Worm (Caenorhabditis elegans) whole organism, L1 larva: ENCODE measurements around the gene clec-126.

ENCODE experiments used
- C16A3.4 ChIP-seq: fragments of 150-350 bp; optimal IDR thresholded peaks from 2 replicates; lab custom pipeline; 2014; ENCODE audit warnings: missing biosample characterization, missing genetic modification characterization
- aha-1 ChIP-seq: fragments of 150-350 bp; optimal IDR thresholded peaks from 2 replicates; lab custom pipeline; 2014; ENCODE audit warnings: missing biosample characterization, missing genetic modification characterization
- blmp-1 ChIP-seq: fragments of 150-350 bp; optimal IDR thresholded peaks from 2 replicates; lab custom pipeline; 2014; ENCODE audit warnings: missing biosample characterization, missing genetic modification characterization
- ceh-63 ChIP-seq: fragments of 200-800 bp; sonication (Bioruptor generic); optimal IDR thresholded peaks from 2 replicates; lab custom pipeline; 2018; ENCODE audit warnings: mild to moderate bottlenecking, missing genetic modification characterization, missing compliant biosample characterization
- ceh-8 ChIP-seq: fragments of 200-800 bp; sonication (Bioruptor generic); optimal IDR thresholded peaks from 2 replicates; lab custom pipeline; 2018; ENCODE audit warnings: mild to moderate bottlenecking, missing genetic modification characterization, moderate library complexity, missing compliant biosample characterization
- ceh-82 ChIP-seq, 3 experiments: fragments of 150-350 bp in 1 of 3; sonication (generic microtip) in 2 of 3; optimal IDR thresholded peaks; 2 replicates each; lab custom pipeline; 2014 to 2017; ENCODE audit warnings: missing biosample characterization in 3 of 3, missing genetic modification characterization in 3 of 3
- dsc-1 ChIP-seq: sonication (generic microtip); optimal IDR thresholded peaks from 2 replicates; lab custom pipeline; 2016; ENCODE audit warnings: mild to moderate bottlenecking, missing genetic modification characterization, missing compliant biosample characterization
- efl-1 ChIP-seq, 4 experiments: fragments of 150-350 bp; optimal IDR thresholded peaks in 3 of 4; peaks in 1 of 4; 1 replicate in 1 of 4; 2 replicates in 3 of 4; lab custom pipeline; 2014; ENCODE audit warnings: missing biosample characterization in 2 of 4, missing genetic modification characterization in 2 of 4, missing genetic modification reagents in 2 of 4
- efl-3 ChIP-seq: fragments of 200-800 bp; sonication (Bioruptor generic); optimal IDR thresholded peaks from 2 replicates; lab custom pipeline; 2018; ENCODE audit warnings: mild to moderate bottlenecking, missing genetic modification characterization, missing compliant biosample characterization
- egl-13 ChIP-seq: sonication (generic microtip); optimal IDR thresholded peaks from 2 replicates; lab custom pipeline; 2016; ENCODE audit warnings: missing genotype, missing genetic modification reagents, missing genetic modification characterization, missing compliant biosample characterization
- egl-27 ChIP-seq, 2 experiments: fragments of 150-350 bp in 1 of 2; sonication (generic microtip); optimal IDR thresholded peaks; 3 replicates each; lab custom pipeline; 2017 to 2018; ENCODE audit warnings: missing biosample characterization in 2 of 2, missing genetic modification characterization in 2 of 2, missing genetic modification reagents in 2 of 2
- elt-2 ChIP-seq: sonication (generic microtip); optimal IDR thresholded peaks from 2 replicates; lab custom pipeline; 2016; ENCODE audit warnings: missing genetic modification characterization, mild to moderate bottlenecking, inconsistent platforms, missing compliant biosample characterization, missing genetic modification reagents
- ets-5 ChIP-seq: fragments of 200-800 bp; sonication (Bioruptor generic); IDR thresholded peaks from 2 replicates; pipeline ENCODE4 v1.3.6; 2022; ENCODE audit warnings: missing genetic modification characterization, missing compliant biosample characterization
- fkh-10 ChIP-seq: sonication (generic microtip); optimal IDR thresholded peaks from 2 replicates; lab custom pipeline; 2017; ENCODE audit warnings: missing biosample characterization, missing genetic modification reagents, missing genetic modification characterization
- grh-1 ChIP-seq: fragments of 200-800 bp; sonication (Bioruptor generic); IDR thresholded peaks from 2 replicates; pipeline ENCODE4 v1.3.6; 2022; ENCODE audit warnings: missing genetic modification reagents, missing genetic modification characterization, missing compliant biosample characterization
- hlh-4 ChIP-seq: sonication (generic microtip); optimal IDR thresholded peaks from 2 replicates; lab custom pipeline; 2016; ENCODE audit warnings: mild to moderate bottlenecking, missing genetic modification characterization, missing compliant biosample characterization
- isw-1 ChIP-seq: fragments of 200-800 bp; sonication (Bioruptor generic); IDR thresholded peaks from 2 replicates; pipeline ENCODE4 v1.3.6; 2022; ENCODE audit warnings: missing genetic modification characterization, missing compliant biosample characterization
- jun-1 ChIP-seq: fragments of 150-350 bp; optimal IDR thresholded peaks from 2 replicates; lab custom pipeline; 2014; ENCODE audit warnings: missing biosample characterization, missing genetic modification reagents, missing genetic modification characterization
- lin-15B ChIP-seq: fragments of 150-350 bp; sonication (generic microtip); optimal IDR thresholded peaks from 3 replicates; lab custom pipeline; 2014; ENCODE audit warnings: missing biosample characterization, missing genetic modification characterization
- lin-35 ChIP-seq, 2 experiments: fragments of 150-350 bp; optimal IDR thresholded peaks; 2 replicates each; lab custom pipeline; 2014; ENCODE audit warnings: missing biosample characterization in 2 of 2, missing genetic modification characterization in 2 of 2, missing genetic modification reagents in 2 of 2
- lir-3 ChIP-seq: sonication (generic microtip); optimal IDR thresholded peaks from 2 replicates; lab custom pipeline; 2016; ENCODE audit warnings: mild to moderate bottlenecking, missing genetic modification characterization, moderate library complexity, missing compliant biosample characterization; ENCODE audit not compliant: poor library complexity
- mab-9 ChIP-seq: fragments of 200-800 bp; sonication (Bioruptor generic); IDR thresholded peaks from 2 replicates; pipeline ENCODE4 v1.3.6; 2022; ENCODE audit warnings: missing genetic modification reagents, missing genetic modification characterization, missing compliant biosample characterization
- mdl-1 ChIP-seq, 2 experiments: fragments of 150-350 bp; optimal IDR thresholded peaks; 2 replicates each; lab custom pipeline; 2014 to 2017; ENCODE audit warnings: missing biosample characterization in 2 of 2, missing genetic modification characterization in 2 of 2, inconsistent platforms in 1 of 2
- nhr-11 ChIP-seq: fragments of 150-350 bp; optimal IDR thresholded peaks from 2 replicates; lab custom pipeline; 2014; ENCODE audit warnings: missing biosample characterization, missing genetic modification characterization
- nhr-19 ChIP-seq: fragments of 200-800 bp; sonication (Bioruptor generic); conservative IDR thresholded peaks from 2 replicates; pipeline ENCODE4 v1.3.6; 2022; ENCODE audit warnings: missing genetic modification characterization, missing compliant biosample characterization
- nhr-20 ChIP-seq: sonication (generic microtip); optimal IDR thresholded peaks from 2 replicates; lab custom pipeline; 2016; ENCODE audit warnings: mild to moderate bottlenecking, missing genetic modification characterization, missing compliant biosample characterization
- nhr-237 ChIP-seq: fragments of 150-350 bp; optimal IDR thresholded peaks from 2 replicates; lab custom pipeline; 2014; ENCODE audit warnings: missing biosample characterization, missing genetic modification characterization
- nhr-76 ChIP-seq: sonication (generic microtip); optimal IDR thresholded peaks from 2 replicates; lab custom pipeline; 2017; ENCODE audit warnings: missing biosample characterization, missing genetic modification characterization
- nhr-77 ChIP-seq: fragments of 150-350 bp; optimal IDR thresholded peaks from 2 replicates; lab custom pipeline; 2014; ENCODE audit warnings: missing biosample characterization, missing genetic modification characterization
- nhr-85 ChIP-seq: sonication (generic microtip); peaks from one replicate; lab custom pipeline; 2016; ENCODE audit warnings: missing genetic modification characterization, inconsistent platforms, missing compliant biosample characterization
- pag-3 ChIP-seq: sonication (generic microtip); optimal IDR thresholded peaks from 2 replicates; lab custom pipeline; 2017; ENCODE audit warnings: missing genetic modification characterization, mild to moderate bottlenecking, missing compliant biosample characterization, antibody characterized with exemption, borderline replicate concordance; ENCODE audit not compliant: insufficient read depth
- pqm-1 ChIP-seq: sonication (generic microtip); optimal IDR thresholded peaks from 3 replicates; lab custom pipeline; 2017; ENCODE audit warnings: missing biosample characterization, missing genetic modification characterization
- rnt-1 ChIP-seq: sonication (generic microtip); optimal IDR thresholded peaks from 2 replicates; lab custom pipeline; 2016; ENCODE audit warnings: mild to moderate bottlenecking, missing genetic modification characterization, moderate library complexity, missing compliant biosample characterization
- skn-1 ChIP-seq: fragments of 150-350 bp; optimal IDR thresholded peaks from 2 replicates; lab custom pipeline; 2014; ENCODE audit warnings: missing biosample characterization, missing genetic modification characterization
- sox-4 ChIP-seq: sonication (generic microtip); optimal IDR thresholded peaks from 2 replicates; lab custom pipeline; 2016; ENCODE audit warnings: missing genetic modification characterization, missing compliant biosample characterization
- sup-37 ChIP-seq: fragments of 200-800 bp; sonication (Bioruptor generic); optimal IDR thresholded peaks from 2 replicates; lab custom pipeline; 2018; ENCODE audit warnings: mild to moderate bottlenecking, missing genetic modification characterization, missing compliant biosample characterization
- tbx-2 ChIP-seq: sonication (generic microtip); optimal IDR thresholded peaks from 2 replicates; lab custom pipeline; 2016; ENCODE audit warnings: missing genetic modification characterization, missing compliant biosample characterization
- unc-62 ChIP-seq: fragments of 150-350 bp; optimal IDR thresholded peaks from 2 replicates; lab custom pipeline; 2014; ENCODE audit warnings: missing biosample characterization, missing genetic modification reagents, missing genetic modification characterization
- unc-86 ChIP-seq: sonication (generic microtip); optimal IDR thresholded peaks from 2 replicates; lab custom pipeline; 2016; ENCODE audit warnings: missing genetic modification characterization, missing compliant biosample characterization
- unc-98 ChIP-seq: fragments of 200-800 bp; sonication (Bioruptor generic); IDR thresholded peaks from 2 replicates; pipeline ENCODE4 v1.3.6; 2022; ENCODE audit warnings: missing genetic modification characterization, missing compliant biosample characterization
- zip-4 ChIP-seq: fragments of 200-800 bp; sonication (Bioruptor generic); optimal IDR thresholded peaks from 2 replicates; lab custom pipeline; 2018; ENCODE audit warnings: mild to moderate bottlenecking, missing genetic modification characterization, moderate library complexity, missing compliant biosample characterization
- ztf-4 ChIP-seq: fragments of 150-350 bp; optimal IDR thresholded peaks from 2 replicates; lab custom pipeline; 2014; ENCODE audit warnings: missing biosample characterization, missing genetic modification characterization

Gene clec-126

DNA sequence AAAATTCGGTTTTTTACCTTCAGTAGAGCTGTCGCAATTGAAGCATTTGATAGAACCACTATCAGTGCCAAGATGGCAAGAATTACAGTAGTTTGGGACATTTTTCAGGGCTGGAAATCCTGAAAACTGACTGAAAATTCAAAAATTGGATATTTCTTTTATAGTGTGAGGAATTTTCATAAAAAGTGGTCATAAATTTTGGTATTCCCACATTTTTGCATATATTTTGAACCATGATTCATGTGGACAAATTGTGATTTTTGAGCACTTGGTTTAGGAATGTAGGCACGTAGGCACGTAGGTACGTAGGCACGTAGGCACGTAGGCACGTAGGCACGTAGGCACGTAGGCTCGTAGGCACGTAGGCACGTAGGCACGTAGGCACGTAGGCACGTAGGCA is 7.1 kb upstream of the clec-126 start, which contains the start of gene Y49F6B.19:
TSS of gene Y49F6B.19 (minus strand) at position 101 of the 400 bp plus-strand sequence.
- no peak for TF ChIP-seq nhr-76 (tag; lab: Kevin White, UChicago)
- no peak for TF ChIP-seq efl-1 (optimal IDR thresholded peaks at IDR 0.05; lab: Kevin White, UChicago)
- no peak for TF ChIP-seq efl-1 (GFP tag; optimal IDR thresholded peaks at IDR 0.05 in 1 of 2; lab: Kevin White, UChicago)
- TF ChIP-seq sup-37 (GFP tag; lab: Kevin White, UChicago) = no peak
- TF ChIP-seq, all 84 proteins: peak for 0

DNA sequence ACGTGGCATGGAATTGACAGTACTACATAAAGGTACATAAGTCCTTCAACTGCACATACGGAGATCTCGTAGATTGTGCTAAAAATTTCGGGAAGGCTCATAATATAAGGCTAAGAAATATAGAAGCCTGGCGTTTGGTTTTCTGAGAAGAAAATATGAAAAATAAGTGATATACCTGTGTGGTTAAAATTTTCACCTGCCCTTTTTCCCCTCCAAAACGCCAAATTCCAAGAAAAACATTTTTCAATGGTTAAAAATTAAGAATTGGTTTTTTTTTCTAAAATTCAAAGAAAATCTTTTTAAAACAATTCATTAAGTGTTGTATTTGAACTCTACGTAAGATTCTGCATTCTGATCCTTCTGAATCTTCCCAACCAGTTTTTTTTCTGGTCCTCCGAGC is 4.7 kb upstream of the clec-126 start, which contains the start of gene srz-5:
TSS of gene srz-5 (minus strand) at position 101 of the 400 bp plus-strand sequence.
- TF ChIP-seq hlh-4 = peak; percentile 55
- TF ChIP-seq efl-1 (optimal IDR thresholded peaks at IDR 0.05; lab: Kevin White, UChicago) = no peak
- no peak for TF ChIP-seq efl-1 (GFP tag; optimal IDR thresholded peaks at IDR 0.05 in 1 of 2; lab: Kevin White, UChicago)
- no peak for TF ChIP-seq ceh-82 (tag; optimal IDR thresholded peaks at IDR 0.05; lab: Kevin White, UChicago)
- no peak for TF ChIP-seq ceh-8 (GFP tag; lab: Kevin White, UChicago)
- no peak for TF ChIP-seq efl-3

ce11 chrII:3515384-3516053 is 3.8 kb upstream of the clec-126 start, which contains the start of the genes Y49F6B.14 and clec-125:
Y49F6B.14 (minus strand) TSS chrII:3515484.
clec-125 (plus strand) TSS chrII:3516003.
- no peak for TF ChIP-seq mab-9 (GFP tag; lab: Robert Waterston, UW)
- no peak for TF ChIP-seq elt-2 (tag; lab: Kevin White, UChicago)
- no peak for TF ChIP-seq nhr-85 (tag; lab: Kevin White, UChicago)
- no peak for TF ChIP-seq nhr-237 (tag; lab: Kevin White, UChicago)
- no peak for TF ChIP-seq skn-1
- TF ChIP-seq grh-1 = no peak
- no peak for TF ChIP-seq nhr-77
- no peak for TF ChIP-seq blmp-1 (tag; lab: Kevin White, UChicago)
- no peak for TF ChIP-seq nhr-11 (tag; lab: Kevin White, UChicago)
- TF ChIP-seq aha-1 (tag; lab: Kevin White, UChicago) = no peak
- no peak for TF ChIP-seq lir-3 (tag; lab: Kevin White, UChicago)
- TF ChIP-seq rnt-1 (tag; lab: Kevin White, UChicago) = no peak
- no peak for TF ChIP-seq egl-27 (tag; optimal IDR thresholded peaks at IDR 0.05; lab: Kevin White, UChicago)
- no peak for TF ChIP-seq dsc-1
- TF ChIP-seq ceh-63 (GFP tag; lab: Kevin White, UChicago) = no peak
- no peak for TF ChIP-seq hlh-4
- no peak for TF ChIP-seq unc-86
- no peak for TF ChIP-seq C16A3.4 (tag; lab: Kevin White, UChicago)

- TF ChIP-seq jun-1 (tag; lab: Kevin White, UChicago) = no peak
- no peak for TF ChIP-seq pqm-1 (tag; lab: Kevin White, UChicago)
- no peak for TF ChIP-seq lin-35 (GFP tag; optimal IDR thresholded peaks at IDR 0.05; lab: Kevin White, UChicago)
- no peak for TF ChIP-seq aha-1 (tag; lab: Kevin White, UChicago)
- no peak for TF ChIP-seq fkh-10 (GFP tag; lab: Kevin White, UChicago)
- no peak for TF ChIP-seq egl-13
Observed at ce11 chrII:3516175-3516574, 3.1 kb upstream of the clec-126 start.

- TF ChIP-seq mdl-1 (tag; optimal IDR thresholded peaks at IDR 0.05; lab: Kevin White, UChicago) (peak in 1 of 2 experiments; percentile 61), pag-3 (tag; lab: Kevin White, UChicago) (no peak), sox-4 (no peak), isw-1 (GFP tag; lab: Robert Waterston, UW) (peak; percentile 76), ztf-4 (tag; lab: Kevin White, UChicago) (no peak), lin-15B (peak; percentile 13), nhr-19 (GFP tag; lab: Robert Waterston, UW) (peak; percentile 88), nhr-20 (tag; lab: Kevin White, UChicago) (peak; percentile 78), ets-5 (GFP tag; lab: Robert Waterston, UW) (no peak), zip-4 (GFP tag; lab: Kevin White, UChicago) (peak; percentile 27), tbx-2 (peak; percentile 66), nhr-11 (tag; lab: Kevin White, UChicago) (no peak), unc-98 (GFP tag; lab: Robert Waterston, UW) (no peak), unc-62 (no peak)
Observed at ce11 chrII:3520988-3521850, 1.9 kb downstream of the clec-126 start, which contains the start of gene W09G10.9. W09G10.9 (plus strand) TSS chrII:3521800.
